Worm (Caenorhabditis elegans) whole organism, L1 larva: ENCODE measurements around the gene mec-7.

Experiments
- aha-1 ChIP-seq: fragments of 150-350 bp; optimal IDR thresholded peaks from 2 replicates; lab custom pipeline; 2014; ENCODE audit warnings: missing biosample characterization, missing genetic modification characterization
- alr-1 ChIP-seq: fragments of 200-800 bp; sonication (Bioruptor generic); optimal IDR thresholded peaks from 2 replicates; lab custom pipeline; 2018; ENCODE audit warnings: borderline replicate concordance, mild to moderate bottlenecking, missing genetic modification characterization, missing compliant biosample characterization
- ceh-8 ChIP-seq: fragments of 200-800 bp; sonication (Bioruptor generic); optimal IDR thresholded peaks from 2 replicates; lab custom pipeline; 2018; ENCODE audit warnings: mild to moderate bottlenecking, missing genetic modification characterization, moderate library complexity, missing compliant biosample characterization
- ceh-82 ChIP-seq, 3 experiments: fragments of 150-350 bp in 1 of 3; sonication (generic microtip) in 2 of 3; optimal IDR thresholded peaks; 2 replicates each; lab custom pipeline; 2014 to 2017; ENCODE audit warnings: missing biosample characterization in 3 of 3, missing genetic modification characterization in 3 of 3
- ces-1 ChIP-seq: fragments of 150-350 bp; optimal IDR thresholded peaks from 2 replicates; lab custom pipeline; 2014; ENCODE audit warnings: missing biosample characterization, missing genetic modification reagents, missing genetic modification characterization
- dpl-1 ChIP-seq, 3 experiments: fragments of 150-350 bp in 2 of 3; sonication (generic microtip) in 1 of 3; optimal IDR thresholded peaks; 2 replicates each; lab custom pipeline; 2014 to 2017; ENCODE audit warnings: missing biosample characterization in 3 of 3, missing genetic modification characterization in 3 of 3, missing genetic modification reagents in 3 of 3
- dsc-1 ChIP-seq: sonication (generic microtip); optimal IDR thresholded peaks from 2 replicates; lab custom pipeline; 2016; ENCODE audit warnings: mild to moderate bottlenecking, missing genetic modification characterization, missing compliant biosample characterization
- efl-1 ChIP-seq, 4 experiments: fragments of 150-350 bp; optimal IDR thresholded peaks in 3 of 4; peaks in 1 of 4; 1 replicate in 1 of 4; 2 replicates in 3 of 4; lab custom pipeline; 2014; ENCODE audit warnings: missing biosample characterization in 2 of 4, missing genetic modification characterization in 2 of 4, missing genetic modification reagents in 2 of 4
- elt-2 ChIP-seq: sonication (generic microtip); optimal IDR thresholded peaks from 2 replicates; lab custom pipeline; 2016; ENCODE audit warnings: missing genetic modification characterization, mild to moderate bottlenecking, inconsistent platforms, missing compliant biosample characterization, missing genetic modification reagents
- fkh-10 ChIP-seq: sonication (generic microtip); optimal IDR thresholded peaks from 2 replicates; lab custom pipeline; 2017; ENCODE audit warnings: missing biosample characterization, missing genetic modification reagents, missing genetic modification characterization
- fkh-4 ChIP-seq: sonication (generic microtip); optimal IDR thresholded peaks from 2 replicates; lab custom pipeline; 2016; ENCODE audit warnings: missing compliant biosample characterization, missing genetic modification characterization, borderline replicate concordance
- grh-1 ChIP-seq: fragments of 200-800 bp; sonication (Bioruptor generic); IDR thresholded peaks from 2 replicates; pipeline ENCODE4 v1.3.6; 2022; ENCODE audit warnings: missing genetic modification reagents, missing genetic modification characterization, missing compliant biosample characterization
- hlh-4 ChIP-seq: sonication (generic microtip); optimal IDR thresholded peaks from 2 replicates; lab custom pipeline; 2016; ENCODE audit warnings: mild to moderate bottlenecking, missing genetic modification characterization, missing compliant biosample characterization
- hpl-2 ChIP-seq: fragments of 150-350 bp; optimal IDR thresholded peaks from 2 replicates; lab custom pipeline; 2014; ENCODE audit warnings: missing biosample characterization, missing genetic modification reagents, missing genetic modification characterization
- irx-1 ChIP-seq: sonication (generic microtip); optimal IDR thresholded peaks from 2 replicates; lab custom pipeline; 2016; ENCODE audit warnings: missing genetic modification characterization, missing compliant biosample characterization
- isw-1 ChIP-seq: fragments of 200-800 bp; sonication (Bioruptor generic); IDR thresholded peaks from 2 replicates; pipeline ENCODE4 v1.3.6; 2022; ENCODE audit warnings: missing genetic modification characterization, missing compliant biosample characterization
- jun-1 ChIP-seq: fragments of 150-350 bp; optimal IDR thresholded peaks from 2 replicates; lab custom pipeline; 2014; ENCODE audit warnings: missing biosample characterization, missing genetic modification reagents, missing genetic modification characterization
- lin-13 ChIP-seq: fragments of 150-350 bp; optimal IDR thresholded peaks from 2 replicates; lab custom pipeline; 2014; ENCODE audit warnings: missing biosample characterization, missing genetic modification reagents, missing genetic modification characterization
- lin-35 ChIP-seq, 2 experiments: fragments of 150-350 bp; optimal IDR thresholded peaks; 2 replicates each; lab custom pipeline; 2014; ENCODE audit warnings: missing biosample characterization in 2 of 2, missing genetic modification characterization in 2 of 2, missing genetic modification reagents in 2 of 2
- lin-39 ChIP-seq: fragments of 150-350 bp; optimal IDR thresholded peaks from 2 replicates; lab custom pipeline; 2014; ENCODE audit warnings: missing biosample characterization, missing genetic modification reagents, missing genetic modification characterization
- lsy-2 ChIP-seq, 2 experiments: fragments of 150-350 bp; optimal IDR thresholded peaks; 2 replicates each; lab custom pipeline; 2014; ENCODE audit warnings: missing biosample characterization in 2 of 2, missing genetic modification characterization in 2 of 2
- mab-9 ChIP-seq: fragments of 200-800 bp; sonication (Bioruptor generic); IDR thresholded peaks from 2 replicates; pipeline ENCODE4 v1.3.6; 2022; ENCODE audit warnings: missing genetic modification reagents, missing genetic modification characterization, missing compliant biosample characterization
- mdl-1 ChIP-seq, 2 experiments: fragments of 150-350 bp; optimal IDR thresholded peaks; 2 replicates each; lab custom pipeline; 2014 to 2017; ENCODE audit warnings: missing biosample characterization in 2 of 2, missing genetic modification characterization in 2 of 2, inconsistent platforms in 1 of 2
- mef-2 ChIP-seq: fragments of 150-350 bp; optimal IDR thresholded peaks from 2 replicates; lab custom pipeline; 2014; ENCODE audit warnings: missing biosample characterization, missing genetic modification characterization
- mep-1 ChIP-seq: fragments of 150-350 bp; optimal IDR thresholded peaks from 2 replicates; lab custom pipeline; 2014; ENCODE audit warnings: missing biosample characterization, missing genetic modification characterization
- nhr-237 ChIP-seq: fragments of 150-350 bp; optimal IDR thresholded peaks from 2 replicates; lab custom pipeline; 2014; ENCODE audit warnings: missing biosample characterization, missing genetic modification characterization
- nhr-28 ChIP-seq: fragments of 150-350 bp; optimal IDR thresholded peaks from 2 replicates; lab custom pipeline; 2014; ENCODE audit warnings: missing biosample characterization, missing genetic modification characterization
- nhr-71 ChIP-seq: sonication (generic microtip); optimal IDR thresholded peaks from 2 replicates; lab custom pipeline; 2016; ENCODE audit warnings: mild to moderate bottlenecking, missing genetic modification characterization, moderate library complexity, missing compliant biosample characterization
- nhr-76 ChIP-seq: sonication (generic microtip); optimal IDR thresholded peaks from 2 replicates; lab custom pipeline; 2017; ENCODE audit warnings: missing biosample characterization, missing genetic modification characterization
- nhr-77 ChIP-seq: fragments of 150-350 bp; optimal IDR thresholded peaks from 2 replicates; lab custom pipeline; 2014; ENCODE audit warnings: missing biosample characterization, missing genetic modification characterization
- pag-3 ChIP-seq: sonication (generic microtip); optimal IDR thresholded peaks from 2 replicates; lab custom pipeline; 2017; ENCODE audit warnings: missing genetic modification characterization, mild to moderate bottlenecking, missing compliant biosample characterization, antibody characterized with exemption, borderline replicate concordance; ENCODE audit not compliant: insufficient read depth
- pqm-1 ChIP-seq: sonication (generic microtip); optimal IDR thresholded peaks from 3 replicates; lab custom pipeline; 2017; ENCODE audit warnings: missing biosample characterization, missing genetic modification characterization
- rnt-1 ChIP-seq: sonication (generic microtip); optimal IDR thresholded peaks from 2 replicates; lab custom pipeline; 2016; ENCODE audit warnings: mild to moderate bottlenecking, missing genetic modification characterization, moderate library complexity, missing compliant biosample characterization
- snpc-4 ChIP-seq: fragments of 150-350 bp; optimal IDR thresholded peaks from 2 replicates; lab custom pipeline; 2014; ENCODE audit warnings: missing biosample characterization, missing genetic modification characterization
- sox-4 ChIP-seq: sonication (generic microtip); optimal IDR thresholded peaks from 2 replicates; lab custom pipeline; 2016; ENCODE audit warnings: missing genetic modification characterization, missing compliant biosample characterization
- sup-37 ChIP-seq: fragments of 200-800 bp; sonication (Bioruptor generic); optimal IDR thresholded peaks from 2 replicates; lab custom pipeline; 2018; ENCODE audit warnings: mild to moderate bottlenecking, missing genetic modification characterization, missing compliant biosample characterization
- swsn-7 ChIP-seq: sonication (generic microtip); optimal IDR thresholded peaks from 2 replicates; lab custom pipeline; 2016; ENCODE audit warnings: missing genetic modification characterization, missing compliant biosample characterization
- tlp-1 ChIP-seq: fragments of 150-350 bp; optimal IDR thresholded peaks from 2 replicates; lab custom pipeline; 2014; ENCODE audit warnings: missing biosample characterization, missing genetic modification characterization
- unc-130 ChIP-seq: fragments of 150-350 bp; optimal IDR thresholded peaks from 2 replicates; lab custom pipeline; 2017; ENCODE audit warnings: missing biosample characterization, missing genetic modification characterization, inconsistent platforms
- unc-30 ChIP-seq: sonication (generic microtip); optimal IDR thresholded peaks from 2 replicates; lab custom pipeline; 2017; ENCODE audit warnings: missing biosample characterization, missing genetic modification characterization
- unc-62 ChIP-seq: fragments of 150-350 bp; optimal IDR thresholded peaks from 2 replicates; lab custom pipeline; 2014; ENCODE audit warnings: missing biosample characterization, missing genetic modification reagents, missing genetic modification characterization
- unc-86 ChIP-seq: sonication (generic microtip); optimal IDR thresholded peaks from 2 replicates; lab custom pipeline; 2016; ENCODE audit warnings: missing genetic modification characterization, missing compliant biosample characterization
- unc-98 ChIP-seq: fragments of 200-800 bp; sonication (Bioruptor generic); IDR thresholded peaks from 2 replicates; pipeline ENCODE4 v1.3.6; 2022; ENCODE audit warnings: missing genetic modification characterization, missing compliant biosample characterization
- vab-15 ChIP-seq: sonication (generic microtip); optimal IDR thresholded peaks from 2 replicates; lab custom pipeline; 2017; ENCODE audit warnings: missing genotype, mild to moderate bottlenecking, missing genetic modification characterization, missing compliant biosample characterization
- zag-1 ChIP-seq: fragments of 150-350 bp; optimal IDR thresholded peaks from 2 replicates; lab custom pipeline; 2014; ENCODE audit warnings: missing biosample characterization, missing genetic modification characterization

mec-7 gene

ce11 chrX:7798248-7799020 lies 21.9 kb upstream of the mec-7 start, which contains the start of gene adm-4 (continued):
- TF ChIP-seq mef-2 (tag; lab: Kevin White, UChicago) (no peak), rnt-1 (peak; percentile 95), vab-15 (no peak), ceh-82 (tag; optimal IDR thresholded peaks at IDR 0.05; lab: Kevin White, UChicago) (peak in 1 of 3 experiments; percentile 28), nhr-76 (tag; lab: Kevin White, UChicago) (no peak), zag-1 (tag; lab: Kevin White, UChicago) (no peak), mdl-1 (tag; optimal IDR thresholded peaks at IDR 0.05; lab: Kevin White, UChicago) (peak in 1 of 2 experiments; percentile 38), jun-1 (tag; lab: Kevin White, UChicago) (no peak), isw-1 (peak; percentile 24; the same call in 1 of the 2 replicates), elt-2 (tag; lab: Kevin White, UChicago) (peak; percentile 36), swsn-7 (tag; lab: Kevin White, UChicago) (peak; percentile 58), lin-13 (GFP tag; lab: Kevin White, UChicago) (no peak), unc-62 (GFP tag; lab: Kevin White, UChicago) (no peak), nhr-28 (tag; lab: Kevin White, UChicago) (no peak), nhr-71 (tag; lab: Kevin White, UChicago) (peak; percentile 74), hpl-2 (no peak), ceh-8 (GFP tag; lab: Kevin White, UChicago) (no peak), unc-86 (tag; lab: Kevin White, UChicago) (peak; percentile 15), lin-35 (GFP tag; optimal IDR thresholded peaks at IDR 0.05; lab: Kevin White, UChicago) (peak in 1 of 2 experiments; percentile 1), grh-1 (GFP tag; lab: Robert Waterston, UW) (no peak), pag-3 (tag; lab: Kevin White, UChicago) (no peak), ces-1 (GFP tag; lab: Kevin White, UChicago) (no peak), mab-9 (no peak), unc-98 (peak; percentile 49; the same call in 1 of the 2 replicates), sup-37 (GFP tag; lab: Kevin White, UChicago) (no peak), nhr-77 (tag; lab: Kevin White, UChicago) (no peak), nhr-237 (tag; lab: Kevin White, UChicago) (no peak), mep-1 (tag; lab: Kevin White, UChicago) (peak; percentile 39), unc-130 (no peak), tlp-1 (tag; lab: Kevin White, UChicago) (no peak), efl-1 (optimal IDR thresholded peaks at IDR 0.05; lab: Kevin White, UChicago) (peak; percentile 24 to 28), efl-1 (GFP tag; optimal IDR thresholded peaks at IDR 0.05 in 1 of 2; lab: Kevin White, UChicago) (peak; percentile 43 to 67), snpc-4 (no peak), alr-1 (tag; lab: Kevin White, UChicago) (no peak), dpl-1 (GFP tag; optimal IDR thresholded peaks at IDR 0.05; lab: Kevin White, UChicago) (peak; percentile 3 to 25 (median 25)), fkh-10 (GFP tag; lab: Kevin White, UChicago) (no peak), lsy-2 (tag; optimal IDR thresholded peaks at IDR 0.05; lab: Kevin White, UChicago) (peak in 1 of 2 experiments; percentile 54), fkh-4 (tag; lab: Kevin White, UChicago) (peak; percentile 56), lin-39 (tag; lab: Kevin White, UChicago) (no peak), sox-4 (tag; lab: Kevin White, UChicago) (peak; percentile 46), dsc-1 (tag; lab: Kevin White, UChicago) (peak; percentile 41), aha-1 (tag; lab: Kevin White, UChicago) (no peak), pqm-1 (tag; lab: Kevin White, UChicago) (no peak), irx-1 (tag; lab: Kevin White, UChicago) (peak; percentile 66), unc-30 (no peak), hlh-4 (tag; lab: Kevin White, UChicago) (no peak)
